Worm (Caenorhabditis elegans) whole organism, L1 larva: ENCODE measurements around the gene K12H6.8.

ENCODE experiments used
- Y116A8C.19 ChIP-seq: sonication (generic microtip); optimal IDR thresholded peaks from 2 replicates; lab custom pipeline; 2016; ENCODE audit warnings: missing compliant biosample characterization, missing genetic modification characterization, borderline replicate concordance
- aly-2 ChIP-seq: fragments of 150-350 bp; optimal IDR thresholded peaks from 2 replicates; lab custom pipeline; 2014; ENCODE audit warnings: missing biosample characterization, missing genetic modification characterization
- ama-1 ChIP-seq: fragments of 150-350 bp; optimal IDR thresholded peaks from 2 replicates; lab custom pipeline; 2014
- ceh-88 ChIP-seq: fragments of 200-800 bp; sonication (Bioruptor generic); IDR thresholded peaks from 2 replicates; pipeline ENCODE4 v1.3.6; 2022; ENCODE audit warnings: missing genetic modification characterization, missing compliant biosample characterization
- lir-3 ChIP-seq: sonication (generic microtip); optimal IDR thresholded peaks from 2 replicates; lab custom pipeline; 2016; ENCODE audit warnings: mild to moderate bottlenecking, missing genetic modification characterization, moderate library complexity, missing compliant biosample characterization; ENCODE audit not compliant: poor library complexity
- lsy-2 ChIP-seq, 2 experiments: fragments of 150-350 bp; optimal IDR thresholded peaks; 2 replicates each; lab custom pipeline; 2014; ENCODE audit warnings: missing biosample characterization in 2 of 2, missing genetic modification characterization in 2 of 2
- nhr-77 ChIP-seq: fragments of 150-350 bp; optimal IDR thresholded peaks from 2 replicates; lab custom pipeline; 2014; ENCODE audit warnings: missing biosample characterization, missing genetic modification characterization
- nhr-84 ChIP-seq: sonication (generic microtip); optimal IDR thresholded peaks from 2 replicates; lab custom pipeline; 2017; ENCODE audit warnings: missing biosample characterization, missing genetic modification characterization
- skn-1 ChIP-seq: fragments of 150-350 bp; optimal IDR thresholded peaks from 2 replicates; lab custom pipeline; 2014; ENCODE audit warnings: missing biosample characterization, missing genetic modification characterization
- unc-30 ChIP-seq: sonication (generic microtip); optimal IDR thresholded peaks from 2 replicates; lab custom pipeline; 2017; ENCODE audit warnings: missing biosample characterization, missing genetic modification characterization
- zag-1 ChIP-seq: fragments of 150-350 bp; optimal IDR thresholded peaks from 2 replicates; lab custom pipeline; 2014; ENCODE audit warnings: missing biosample characterization, missing genetic modification characterization

DNA sequence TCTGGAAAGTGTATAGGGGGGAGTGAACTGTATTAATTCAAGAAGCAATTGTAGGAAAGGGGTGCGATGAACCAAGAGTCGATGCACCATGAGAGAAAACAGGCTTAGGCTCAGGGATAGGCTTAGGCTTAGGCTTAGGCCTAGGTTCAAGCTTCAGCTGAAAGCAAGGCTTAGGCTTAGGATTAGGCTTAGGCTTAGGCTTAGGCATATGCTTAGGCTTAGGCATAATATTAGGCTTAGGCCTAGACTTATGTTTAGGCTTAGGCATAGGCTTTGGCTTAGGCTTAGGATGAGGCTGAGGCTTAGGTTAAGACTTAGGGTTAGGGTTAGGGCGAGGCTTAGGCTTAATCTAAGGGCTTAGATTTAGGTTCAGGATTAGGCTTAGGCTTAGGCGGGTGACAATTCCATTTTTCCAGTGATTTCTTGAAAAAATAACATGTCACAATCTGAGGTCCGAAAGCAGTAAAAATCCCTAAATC is 34.9 kb downstream of the K12H6.8 start:
- no peak for TF ChIP-seq ama-1 (lab: Kevin White, UChicago)
- TF ChIP-seq aly-2, result no peak
- no peak for TF ChIP-seq skn-1 (tag; lab: Kevin White, UChicago)
- no peak for TF ChIP-seq ceh-88 (GFP tag; lab: Robert Waterston, UW)
- no peak for TF ChIP-seq lsy-2 (tag; optimal IDR thresholded peaks at IDR 0.05; lab: Kevin White, UChicago)
- TF ChIP-seq nhr-84, result no peak
- no peak for TF ChIP-seq nhr-77
- no peak for TF ChIP-seq lir-3 (tag; lab: Kevin White, UChicago)
- no peak for TF ChIP-seq unc-30
- no peak for TF ChIP-seq Y116A8C.19
- no peak for TF ChIP-seq zag-1 (tag; lab: Kevin White, UChicago)
